Fruit fly (Drosophila melanogaster): ENCODE data around the gene natalisin.

natalisin gene

DNA sequence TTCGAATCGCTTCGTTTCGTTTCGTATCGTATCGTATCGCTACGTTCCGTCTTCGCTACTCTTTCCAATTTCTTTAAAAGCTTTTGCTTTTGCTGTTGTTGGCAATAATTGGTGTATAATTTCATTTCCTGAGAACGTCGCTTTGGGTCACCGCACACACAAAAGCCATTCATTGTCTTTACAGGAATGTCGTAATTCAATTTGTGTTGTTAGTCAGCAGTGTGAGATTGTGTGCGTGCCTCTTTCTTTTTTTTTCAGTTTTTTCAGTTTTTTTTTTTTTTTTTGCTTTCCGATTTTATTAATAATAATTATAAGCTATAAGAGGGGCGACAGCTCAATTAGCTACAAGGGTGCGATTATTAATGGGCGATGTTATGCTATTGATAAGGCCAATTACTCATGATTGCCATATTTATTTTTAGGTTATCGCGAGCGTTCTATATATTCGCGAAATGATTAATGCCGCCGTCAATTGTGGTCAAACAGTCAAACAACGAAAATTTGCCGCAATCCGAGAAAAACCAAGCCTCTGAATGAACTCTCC lies 47.2 kb upstream of the natalisin start:
- TF ChIP-seq Vsx2 (GFP tag; optimal IDR thresholded peaks at IDR 0.05; ENCODE audit: partially characterized antibody) (peak; percentile 28), Dfd (GFP tag; optimal IDR thresholded peaks at IDR 0.05) (no peak), usp (GFP tag; optimal IDR thresholded peaks at IDR 0.05) (no peak), rgr (GFP tag; optimal IDR thresholded peaks at IDR 0.05) (peak; percentile 2), pan (optimal IDR thresholded peaks at IDR 0.05) (no peak)

- TF ChIP-seq pan (optimal IDR thresholded peaks at IDR 0.05) = no peak
- no peak for TF ChIP-seq Rel (GFP tag; optimal IDR thresholded peaks at IDR 0.05)
- no peak for TF ChIP-seq Rel (tag; optimal IDR thresholded peaks at IDR 0.05)
- no peak for TF ChIP-seq Vsx2 (GFP tag; optimal IDR thresholded peaks at IDR 0.05; ENCODE audit: partially characterized antibody)
- TF ChIP-seq dl (GFP tag; optimal IDR thresholded peaks at IDR 0.05; ENCODE audit: insufficient read depth in 1 of 2, partially characterized antibody in 2 of 2) = no peak
- no peak for TF ChIP-seq sage (GFP tag; optimal IDR thresholded peaks at IDR 0.05)
- TF ChIP-seq woc (GFP tag; optimal IDR thresholded peaks at IDR 0.05) = no peak
- TF ChIP-seq OdsH (GFP tag; optimal IDR thresholded peaks at IDR 0.05) = no peak
- TF ChIP-seq Mio (GFP tag; optimal IDR thresholded peaks at IDR 0.05) = no peak
- TF ChIP-seq dsf (GFP tag; optimal IDR thresholded peaks at IDR 0.05; ENCODE audit: borderline replicate concordance) = no peak
- no peak for TF ChIP-seq ey (GFP tag; optimal IDR thresholded peaks at IDR 0.05)
- TF ChIP-seq usp (GFP tag; optimal IDR thresholded peaks at IDR 0.05) = no peak
- TF ChIP-seq br (GFP tag; optimal IDR thresholded peaks at IDR 0.05) = no peak
- no peak for TF ChIP-seq dmrt93B (GFP tag; optimal IDR thresholded peaks at IDR 0.05)
- TF ChIP-seq Jra (GFP tag; optimal IDR thresholded peaks at IDR 0.05) = no peak
Measured at dm6 chr3R:14372815-14373191, 45.6 kb upstream of the natalisin start, which contains the start of gene NK7.1. TSS of gene NK7.1 (minus strand) at chr3R:14372951.

DNA sequence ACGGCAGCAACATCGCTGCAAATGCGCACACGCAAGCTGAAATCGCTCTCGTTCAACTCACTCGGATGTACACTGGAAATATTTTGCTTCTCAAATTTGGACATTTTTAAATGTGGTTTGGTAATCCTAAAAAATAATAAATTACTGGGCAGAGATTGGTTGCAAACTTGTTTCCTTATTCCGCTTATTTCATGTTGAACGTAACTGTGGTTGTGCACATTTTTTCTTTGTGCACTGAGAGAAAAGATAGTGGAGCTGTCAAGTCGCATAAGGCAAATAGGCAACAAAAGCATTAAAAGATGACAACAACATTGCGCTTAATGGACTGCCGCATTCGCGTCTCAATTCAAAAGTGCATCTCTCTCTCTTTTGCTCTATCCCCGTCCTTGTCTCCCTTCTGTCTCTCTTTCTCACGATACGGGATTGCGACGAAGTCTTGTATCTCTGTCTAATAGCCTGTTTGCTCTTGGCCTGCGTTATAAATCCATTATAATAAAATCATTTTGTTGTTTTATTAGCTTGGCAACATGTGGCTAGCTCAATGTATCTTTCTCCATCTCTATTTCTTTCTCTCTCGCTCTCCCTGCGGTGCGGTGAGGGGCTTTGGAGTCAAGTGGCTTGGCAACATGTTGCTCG lies 45.1 kb upstream of the natalisin start:
- TF ChIP-seq Dif (GFP tag; optimal IDR thresholded peaks at IDR 0.05; ENCODE audit: partially characterized antibody) = no peak
- TF ChIP-seq Vsx2 (GFP tag; optimal IDR thresholded peaks at IDR 0.05; ENCODE audit: partially characterized antibody) = peak; percentile 4
- no peak for TF ChIP-seq pan (optimal IDR thresholded peaks at IDR 0.05)
- TF ChIP-seq OdsH (GFP tag; optimal IDR thresholded peaks at IDR 0.05) = peak; percentile 92
- peak; percentile 57 for TF ChIP-seq dmrt93B (GFP tag; optimal IDR thresholded peaks at IDR 0.05)
- peak; percentile 81 for TF ChIP-seq psq (GFP tag; optimal IDR thresholded peaks at IDR 0.05)
- TF ChIP-seq Hnf4 (GFP tag; optimal IDR thresholded peaks at IDR 0.05) = peak; percentile 75
- peak; percentile 65 for TF ChIP-seq Mio (GFP tag; optimal IDR thresholded peaks at IDR 0.05)
- TF ChIP-seq N (GFP tag; optimal IDR thresholded peaks at IDR 0.05) = no peak
- TF ChIP-seq rgr (GFP tag; optimal IDR thresholded peaks at IDR 0.05) = peak; percentile 90
- TF ChIP-seq sage (GFP tag; optimal IDR thresholded peaks at IDR 0.05) = peak; percentile 33
- peak; percentile 51 for TF ChIP-seq Rel (GFP tag; optimal IDR thresholded peaks at IDR 0.05)
- TF ChIP-seq Rel (tag; optimal IDR thresholded peaks at IDR 0.05) = no peak
- peak; percentile 52 for TF ChIP-seq woc (GFP tag; optimal IDR thresholded peaks at IDR 0.05)
- TF ChIP-seq lola (GFP tag; optimal IDR thresholded peaks at IDR 0.05) = no peak
- TF ChIP-seq CrebA (GFP tag; optimal IDR thresholded peaks at IDR 0.05; ENCODE audit: borderline replicate concordance) = no peak
- no peak for TF ChIP-seq Hr83 (GFP tag; optimal IDR thresholded peaks at IDR 0.05; ENCODE audit: poor library complexity, severe bottlenecking)
- TF ChIP-seq h (GFP tag; optimal IDR thresholded peaks at IDR 0.05) = peak; percentile 79
- TF ChIP-seq Myc (optimal IDR thresholded peaks at IDR 0.05) = peak; percentile 54
- no peak for TF ChIP-seq Dfd (GFP tag; optimal IDR thresholded peaks at IDR 0.05)
- TF ChIP-seq Jra (GFP tag; optimal IDR thresholded peaks at IDR 0.05) = peak; percentile 33
- TF ChIP-seq fru (GFP tag; optimal IDR thresholded peaks at IDR 0.05) = peak; percentile 87
- TF ChIP-seq HLH106 (tag; optimal IDR thresholded peaks at IDR 0.05) = peak; percentile 53
- TF ChIP-seq Abd-B (GFP tag; optimal IDR thresholded peaks at IDR 0.05) = no peak
- peak; percentile 79 for TF ChIP-seq tai (GFP tag; optimal IDR thresholded peaks at IDR 0.05)
- peak; percentile 42 for TF ChIP-seq dsf (GFP tag; optimal IDR thresholded peaks at IDR 0.05; ENCODE audit: borderline replicate concordance)
- peak; percentile 36 for TF ChIP-seq CG32264 (GFP tag; optimal IDR thresholded peaks at IDR 0.05)
- TF ChIP-seq Hr78 (GFP tag; optimal IDR thresholded peaks at IDR 0.05) = no peak
- peak; percentile 93 for TF ChIP-seq sv (GFP tag; optimal IDR thresholded peaks at IDR 0.05)
- TF ChIP-seq Sp1 (GFP tag; optimal IDR thresholded peaks at IDR 0.05) = peak; percentile 78
- TF ChIP-seq br (GFP tag; optimal IDR thresholded peaks at IDR 0.05) = peak; percentile 82
- TF ChIP-seq ey (GFP tag; optimal IDR thresholded peaks at IDR 0.05) = peak; percentile 93
- peak; percentile 71 for TF ChIP-seq brk (GFP tag; optimal IDR thresholded peaks at IDR 0.05)
- TF ChIP-seq usp (GFP tag; optimal IDR thresholded peaks at IDR 0.05) = no peak
- peak; percentile 12 for TF ChIP-seq GATAd (GFP tag; optimal IDR thresholded peaks at IDR 0.05)
- no peak for TF ChIP-seq dl (GFP tag; optimal IDR thresholded peaks at IDR 0.05; ENCODE audit: insufficient read depth in 1 of 2, partially characterized antibody in 2 of 2)
- TF ChIP-seq foxo (GFP tag; optimal IDR thresholded peaks at IDR 0.05) = peak in 1 of 2 experiments; percentile 83
- no peak for TF ChIP-seq jim (GFP tag; optimal IDR thresholded peaks at IDR 0.05)
- TF ChIP-seq CG9705 (GFP tag; optimal IDR thresholded peaks at IDR 0.05) = no peak
